Worm (Caenorhabditis elegans): ENCODE data around the gene kin-36.

The kin-36 gene

DNA sequence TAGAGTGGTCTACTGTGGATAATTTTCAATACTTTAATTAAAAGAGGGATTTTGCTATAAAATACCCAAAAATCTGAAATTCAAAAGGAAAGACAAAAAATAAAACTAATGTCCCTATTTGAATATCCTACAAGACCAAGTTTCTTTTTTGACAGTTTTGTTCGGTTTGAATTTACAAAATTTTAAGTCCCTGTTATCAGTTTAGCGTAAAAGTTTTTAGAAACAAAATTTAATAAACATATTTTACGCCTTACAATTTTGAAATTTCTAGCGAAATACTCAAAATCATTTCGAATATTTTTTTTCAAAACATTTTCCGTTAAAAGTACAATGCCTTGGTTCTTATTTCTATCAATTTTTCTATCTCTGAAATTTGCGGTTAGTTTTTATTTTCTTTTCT is 13.6 kb downstream of the kin-36 start, which contains the start of gene spe-51:
Gene spe-51 (plus strand): TSS at position 301 of the 400 bp plus-strand sequence.
- no peak for TF ChIP-seq saeg-2 (GFP tag; IDR thresholded peaks at IDR 0.05)

DNA sequence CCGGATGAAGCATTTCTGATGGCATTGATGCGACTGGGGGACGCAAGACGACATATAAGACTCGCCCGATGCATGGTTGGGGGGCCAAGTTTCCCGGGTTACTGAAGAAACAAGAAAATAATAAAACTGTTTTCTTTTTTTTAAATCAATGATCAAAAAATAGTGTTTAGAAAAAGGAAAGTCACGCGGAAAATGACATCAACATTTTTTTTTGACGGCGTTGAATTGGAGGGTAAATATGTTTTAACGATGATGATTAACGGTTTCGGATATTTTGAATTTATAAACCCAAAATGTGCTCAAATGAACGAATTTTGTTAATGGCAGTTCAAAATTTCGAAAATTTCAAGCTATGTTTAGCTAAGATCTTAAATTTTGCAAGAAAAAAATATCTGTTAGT is 25.1 kb downstream of the kin-36 start, which contains the start of gene ogdh-1:
Gene ogdh-1 (minus strand): TSS at position 101 of the 400 bp plus-strand sequence.
- no peak for TF ChIP-seq daf-8 (GFP tag; IDR thresholded peaks at IDR 0.05)

DNA sequence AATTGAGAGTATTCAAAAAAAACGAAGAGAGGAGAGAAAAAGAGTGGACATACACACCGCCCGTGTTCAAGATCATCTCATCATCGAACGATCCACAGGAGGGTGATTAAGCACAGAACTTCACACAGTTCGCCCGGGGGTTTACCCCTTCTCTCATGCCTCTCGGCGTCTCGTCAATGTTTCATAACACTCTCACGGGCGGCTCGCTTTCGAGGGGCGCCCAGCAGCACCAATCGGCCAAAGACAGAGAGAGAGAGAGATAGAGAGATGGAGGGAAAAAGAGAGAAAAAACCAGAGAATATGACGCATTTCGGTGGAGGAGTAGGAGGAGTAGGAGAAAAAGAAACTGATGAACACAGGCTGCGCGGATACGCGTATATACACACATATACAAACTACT is 26.4 kb downstream of the kin-36 start:
- TF ChIP-seq daf-8 (GFP tag; IDR thresholded peaks at IDR 0.05) (no peak), T26A8.4 (GFP tag; IDR thresholded peaks at IDR 0.05) (no peak), pqm-1 (tag; optimal IDR thresholded peaks at IDR 0.05) (peak; percentile 35), D1046.2 (GFP tag; IDR thresholded peaks at IDR 0.05) (0 out of 2 replicates have a peak, but pooled peaks have one; percentile 33), lir-3 (tag; optimal IDR thresholded peaks at IDR 0.05) (no peak), nhr-77 (tag; optimal IDR thresholded peaks at IDR 0.05) (peak; percentile 43), zip-2 (tag; optimal IDR thresholded peaks at IDR 0.05) (no peak), nhr-237 (tag; optimal IDR thresholded peaks at IDR 0.05) (no peak), mes-2 (tag; optimal IDR thresholded peaks at IDR 0.05; ENCODE audit: poor library complexity, severe bottlenecking) (peak; percentile 77), vab-7 (GFP tag; IDR thresholded peaks at IDR 0.05) (no peak), lin-1 (GFP tag; IDR thresholded peaks at IDR 0.05) (peak; percentile 61), lin-13 (GFP tag; optimal IDR thresholded peaks at IDR 0.05) (peak; percentile 68), nhr-48 (tag; optimal IDR thresholded peaks at IDR 0.05) (peak; percentile 30), dve-1 (tag; optimal IDR thresholded peaks at IDR 0.05; ENCODE audit: insufficient read depth) (peak; percentile 59), T20F7.1 (GFP tag; optimal IDR thresholded peaks at IDR 0.05) (no peak), ceh-82 (tag; optimal IDR thresholded peaks at IDR 0.05) (no peak), spr-1 (tag; optimal IDR thresholded peaks at IDR 0.05) (no peak), lsy-2 (tag; optimal IDR thresholded peaks at IDR 0.05) (peak; percentile 47 to 77), skn-1 (tag; optimal IDR thresholded peaks at IDR 0.05) (no peak), nhr-25 (tag; optimal IDR thresholded peaks at IDR 0.05; ENCODE audit: borderline replicate concordance, insufficient read depth) (peak; percentile 42), zip-11 (GFP tag; IDR thresholded peaks at IDR 0.05) (no peak), fos-1 (tag; optimal IDR thresholded peaks at IDR 0.05) (no peak), F37D6.2 (tag; optimal IDR thresholded peaks at IDR 0.05) (peak; percentile 35), attf-4 (tag; optimal IDR thresholded peaks at IDR 0.05) (no peak), mdl-1 (tag; optimal IDR thresholded peaks at IDR 0.05) (peak in 1 of 2 experiments; percentile 56), snpc-1.2 (GFP tag; IDR thresholded peaks at IDR 0.05) (no peak), jun-1 (tag; optimal IDR thresholded peaks at IDR 0.05) (no peak), mep-1 (tag; optimal IDR thresholded peaks at IDR 0.05) (peak; percentile 86), dmd-9 (GFP tag; IDR thresholded peaks at IDR 0.05) (0 out of 2 replicates have a peak, but pooled peaks have one; percentile 37), ceh-44 (GFP tag; IDR thresholded peaks at IDR 0.05) (no peak), pha-4 (GFP tag; IDR thresholded peaks at IDR 0.05) (0 out of 2 replicates have a peak, but pooled peaks have one; percentile 15), pha-4 (tag; optimal IDR thresholded peaks at IDR 0.05) (no peak), nhr-42 (GFP tag; IDR thresholded peaks at IDR 0.05) (0 out of 2 replicates have a peak, but pooled peaks have one; percentile 48), unc-62 (GFP tag; optimal IDR thresholded peaks at IDR 0.05 in 1 of 2) (no peak), unc-62 (tag; optimal IDR thresholded peaks at IDR 0.05) (no peak), F44E2.7 (GFP tag; IDR thresholded peaks at IDR 0.05) (no peak), egl-43 (GFP tag; IDR thresholded peaks at IDR 0.05) (peak; percentile 52; the same call in 1 of the 2 replicates), nhr-6 (tag; optimal IDR thresholded peaks at IDR 0.05) (peak; percentile 50), mxl-3 (GFP tag; optimal IDR thresholded peaks at IDR 0.05) (peak; percentile 90), ceh-62 (tag; optimal IDR thresholded peaks at IDR 0.05) (no peak), lin-38 (GFP tag; IDR thresholded peaks at IDR 0.05) (peak; percentile 67), dpl-1 (GFP tag; optimal IDR thresholded peaks at IDR 0.05) (peak; percentile 22), duxl-1 (tag; optimal IDR thresholded peaks at IDR 0.05; ENCODE audit: poor library complexity) (no peak), ztf-11 (tag; optimal IDR thresholded peaks at IDR 0.05) (no peak), php-3 (GFP tag; IDR thresholded peaks at IDR 0.05) (no peak), egl-27 (tag; optimal IDR thresholded peaks at IDR 0.05) (no peak), mdt-29 (GFP tag; IDR thresholded peaks at IDR 0.05) (no peak)
